Fruit fly (Drosophila melanogaster): ENCODE results near the gene mRpL47.

The mRpL47 gene

dm6 chr3R:9559413-9560014 lies 43.8 kb upstream of the mRpL47 start, which contains the start of the genes AP-1mu and MBD-like (continued):
- TF ChIP-seq Elba2 (GFP tag; optimal IDR thresholded peaks at IDR 0.05) = peak; percentile 99
- peak; percentile 55 for TF ChIP-seq esg (GFP tag; conservative IDR thresholded peaks at IDR 0.05)
- peak; percentile 56 for TF ChIP-seq CG4730 (GFP tag; IDR thresholded peaks at IDR 0.05)
- TF ChIP-seq tgo (GFP tag; IDR thresholded peaks at IDR 0.05) = peak; percentile 65
- TF ChIP-seq CHES-1-like (GFP tag; optimal IDR thresholded peaks at IDR 0.05) = peak; percentile 70
- TF ChIP-seq gt (GFP tag; IDR thresholded peaks at IDR 0.05) = 0 out of 2 replicates have a peak, but pooled peaks have one; percentile 14
- TF ChIP-seq CG10959 (GFP tag; IDR thresholded peaks at IDR 0.05) = no peak
- TF ChIP-seq crp (GFP tag; optimal IDR thresholded peaks at IDR 0.05) = peak in 1 of 2 experiments; percentile 76
- TF ChIP-seq CG6813 (GFP tag; optimal IDR thresholded peaks at IDR 0.05) = no peak
- no peak for TF ChIP-seq CG8281 (tag; optimal IDR thresholded peaks at IDR 0.05)
- peak; percentile 85 for TF ChIP-seq lilli (GFP tag; optimal IDR thresholded peaks at IDR 0.05)
- TF ChIP-seq Myb (GFP tag; optimal IDR thresholded peaks at IDR 0.05) = peak; percentile 48
- TF ChIP-seq sens (GFP tag) = peak; percentile 92
- peak; percentile 1 for TF ChIP-seq Fer1 (GFP tag; optimal IDR thresholded peaks at IDR 0.05)
- TF ChIP-seq CG18476 (GFP tag; optimal IDR thresholded peaks at IDR 0.05) = peak; percentile 62
- peak; percentile 51 for TF ChIP-seq E2f1 (GFP tag; IDR thresholded peaks at IDR 0.05)
- peak; percentile 66 for TF ChIP-seq unpg (GFP tag; optimal IDR thresholded peaks at IDR 0.05)
- TF ChIP-seq CG6654 (GFP tag; optimal IDR thresholded peaks at IDR 0.05) = no peak
- peak; percentile 0 for TF ChIP-seq Blimp-1 (GFP tag; optimal IDR thresholded peaks at IDR 0.05)
- peak; percentile 9 for TF ChIP-seq CG10654 (GFP tag; optimal IDR thresholded peaks at IDR 0.05)
- peak; percentile 86 for TF ChIP-seq CG2120 (GFP tag; optimal IDR thresholded peaks at IDR 0.05)
- peak; percentile 94 for TF ChIP-seq Med (GFP tag)
- no peak for TF ChIP-seq Asciz (GFP tag; optimal IDR thresholded peaks at IDR 0.05)
- TF ChIP-seq Kr (GFP tag; optimal IDR thresholded peaks at IDR 0.05) = no peak
- no peak for TF ChIP-seq CG10274 (GFP tag; optimal IDR thresholded peaks at IDR 0.05)
- peak; percentile 62 for TF ChIP-seq CG9437 (GFP tag; optimal IDR thresholded peaks at IDR 0.05)
- TF ChIP-seq CG31388 (GFP tag; optimal IDR thresholded peaks at IDR 0.05) = peak; percentile 2
- TF ChIP-seq Sin3A (optimal IDR thresholded peaks at IDR 0.05) = peak; percentile 94
- TF ChIP-seq Lim3 (GFP tag; IDR thresholded peaks at IDR 0.05) = no peak
- TF ChIP-seq lmd (GFP tag; IDR thresholded peaks at IDR 0.05) = peak; percentile 60; the same call in 1 of the 2 replicates
- TF ChIP-seq unc-4 (GFP tag; IDR thresholded peaks at IDR 0.05; ENCODE audit: partially characterized antibody) = no peak
- TF ChIP-seq run (tag; optimal IDR thresholded peaks at IDR 0.05) = no peak
- TF ChIP-seq CG4424 (GFP tag; optimal IDR thresholded peaks at IDR 0.05) = peak; percentile 70
- peak; percentile 66 for TF ChIP-seq Lhr (GFP tag; optimal IDR thresholded peaks at IDR 0.05)
- peak; percentile 45 for TF ChIP-seq HHEX (GFP tag; optimal IDR thresholded peaks at IDR 0.05)
- peak; percentile 34 for TF ChIP-seq CG11398 (GFP tag; optimal IDR thresholded peaks at IDR 0.05)
- TF ChIP-seq ttk (GFP tag; IDR thresholded peaks at IDR 0.05) = no peak
- no peak for TF ChIP-seq sr (GFP tag; IDR thresholded peaks at IDR 0.05)
- no peak for TF ChIP-seq CG2129 (GFP tag; IDR thresholded peaks at IDR 0.05; ENCODE audit: partially characterized antibody)
- peak; percentile 61; the same call in 3 of the 4 replicates for TF ChIP-seq Gug (GFP tag; IDR thresholded peaks at IDR 0.05)
- no peak for TF ChIP-seq ham (GFP tag; IDR thresholded peaks at IDR 0.05)
- TF ChIP-seq CG1024 (GFP tag; IDR thresholded peaks at IDR 0.05) = no peak
- TF ChIP-seq pzg (GFP tag; optimal IDR thresholded peaks at IDR 0.05) = peak; percentile 78
- TF ChIP-seq CG8765 (GFP tag; IDR thresholded peaks at IDR 0.05) = peak; percentile 43; the same call in 1 of the 2 replicates
- peak; percentile 77 for TF ChIP-seq chn (GFP tag; optimal IDR thresholded peaks at IDR 0.05)
- no peak for TF ChIP-seq yki (optimal IDR thresholded peaks at IDR 0.05)
- TF ChIP-seq row (GFP tag; IDR thresholded peaks at IDR 0.05) = peak; percentile 85
- no peak for TF ChIP-seq ab (GFP tag; optimal IDR thresholded peaks at IDR 0.05)
- TF ChIP-seq tap (tag; optimal IDR thresholded peaks at IDR 0.05) = no peak
- peak; percentile 38 for TF ChIP-seq en (GFP tag; optimal IDR thresholded peaks at IDR 0.05)
- TF ChIP-seq crc (GFP tag; optimal IDR thresholded peaks at IDR 0.05) = peak; percentile 30
